Worm (Caenorhabditis elegans) whole organism, young adult: ENCODE results near the gene cnc-9.

ENCODE experiments used
- B0336.3 ChIP-seq: fragments of 200-800 bp; sonication (Bioruptor generic); IDR thresholded peaks from 2 replicates; pipeline ENCODE4 v1.3.6; 2022; ENCODE audit warnings: missing genetic modification characterization, missing compliant biosample characterization
- C17E4.6 ChIP-seq: fragments of 200-800 bp; sonication (Bioruptor generic); IDR thresholded peaks from 2 replicates; pipeline ENCODE4 v1.3.6; 2022; ENCODE audit warnings: missing genetic modification reagents, missing genetic modification characterization, missing compliant biosample characterization
- F33H1.4 ChIP-seq: fragments of 200-800 bp; sonication (Bioruptor generic); IDR thresholded peaks from 2 replicates; pipeline ENCODE4 v1.3.6; 2022; ENCODE audit warnings: missing genetic modification reagents, missing genetic modification characterization, missing compliant biosample characterization
- F39B2.1 ChIP-seq: fragments of 200-800 bp; sonication (Bioruptor generic); IDR thresholded peaks from 2 replicates; pipeline ENCODE4 v1.3.6; 2022; ENCODE audit warnings: missing genetic modification reagents, missing genetic modification characterization, missing compliant biosample characterization
- F49E8.2 ChIP-seq: sonication (generic microtip); optimal IDR thresholded peaks from 3 replicates; lab custom pipeline; 2017; ENCODE audit warnings: missing genetic modification characterization, mild to moderate bottlenecking, missing compliant biosample characterization, antibody characterized with exemption, moderate library complexity; ENCODE audit not compliant: insufficient read depth
- F52B5.7 ChIP-seq: sonication (generic microtip); optimal IDR thresholded peaks from 2 replicates; lab custom pipeline; 2016; ENCODE audit warnings: mild to moderate bottlenecking, missing genetic modification characterization, missing compliant biosample characterization
- F57A8.1 ChIP-seq: fragments of 200-800 bp; sonication (Bioruptor generic); optimal IDR thresholded peaks from 2 replicates; lab custom pipeline; 2018; ENCODE audit warnings: mild to moderate bottlenecking, missing genetic modification characterization, moderate library complexity, missing compliant biosample characterization
- K12H6.12 ChIP-seq: fragments of 200-800 bp; sonication (Bioruptor generic); optimal IDR thresholded peaks from 2 replicates; lab custom pipeline; 2018; ENCODE audit warnings: mild to moderate bottlenecking, missing genetic modification characterization, missing compliant biosample characterization
- T07F8.4 ChIP-seq: sonication (generic microtip); optimal IDR thresholded peaks from 2 replicates; lab custom pipeline; 2016; ENCODE audit warnings: mild to moderate bottlenecking, missing genetic modification characterization, moderate library complexity, missing compliant biosample characterization
- T26A5.8 ChIP-seq: sonication (generic microtip); optimal IDR thresholded peaks from 2 replicates; lab custom pipeline; 2016; ENCODE audit warnings: missing genetic modification characterization, missing compliant biosample characterization
- Y53G8AR.9 ChIP-seq: fragments of 200-800 bp; sonication (Bioruptor generic); conservative IDR thresholded peaks from 2 replicates; pipeline ENCODE4 v1.3.6; 2022; ENCODE audit warnings: missing genetic modification reagents, missing genetic modification characterization, missing compliant biosample characterization
- Y56A3A.18 ChIP-seq: fragments of 200-800 bp; sonication (Bioruptor generic); IDR thresholded peaks from 2 replicates; pipeline ENCODE4 v1.3.6; 2022; ENCODE audit warnings: missing genetic modification reagents, missing genetic modification characterization, missing compliant biosample characterization
- Y67H2A.10 ChIP-seq: fragments of 200-800 bp; sonication (Bioruptor generic); conservative IDR thresholded peaks from 2 replicates; pipeline ENCODE4 v1.3.6; 2022; ENCODE audit warnings: missing genetic modification reagents, missing genetic modification characterization, missing compliant biosample characterization
- Y79H2A.3 ChIP-seq: fragments of 200-800 bp; sonication (Bioruptor generic); conservative IDR thresholded peaks from 2 replicates; pipeline ENCODE4 v1.3.6; 2022; ENCODE audit warnings: missing genetic modification reagents, missing genetic modification characterization, missing compliant biosample characterization
- Y95B8A.8 ChIP-seq: fragments of 200-800 bp; sonication (Bioruptor generic); IDR thresholded peaks from 2 replicates; pipeline ENCODE4 v1.3.6; 2022; ENCODE audit warnings: missing genetic modification reagents, missing genetic modification characterization, missing compliant biosample characterization
- ZK185.1 ChIP-seq: sonication (generic microtip); optimal IDR thresholded peaks from 2 replicates; lab custom pipeline; 2016; ENCODE audit warnings: mild to moderate bottlenecking, missing genetic modification characterization, missing compliant biosample characterization; ENCODE audit not compliant: poor library complexity, severe bottlenecking
- attf-5 ChIP-seq: fragments of 200-800 bp; sonication (Bioruptor generic); optimal IDR thresholded peaks from 2 replicates; lab custom pipeline; 2018; ENCODE audit warnings: mild to moderate bottlenecking, missing genetic modification characterization, missing compliant biosample characterization
- attf-6 ChIP-seq: fragments of 200-800 bp; sonication (Bioruptor generic); IDR thresholded peaks from 2 replicates; pipeline ENCODE4 v1.3.6; 2022; ENCODE audit warnings: missing genetic modification reagents, missing genetic modification characterization, missing compliant biosample characterization
- cebp-2 ChIP-seq: fragments of 200-800 bp; sonication (Bioruptor generic); IDR thresholded peaks from 2 replicates; pipeline ENCODE4 v1.3.6; 2022; ENCODE audit warnings: missing genetic modification characterization, missing compliant biosample characterization
- ceh-100 ChIP-seq: fragments of 200-800 bp; sonication (Bioruptor generic); IDR thresholded peaks from 2 replicates; pipeline ENCODE4 v1.3.6; 2022; ENCODE audit warnings: missing genetic modification reagents, missing genetic modification characterization, missing compliant biosample characterization
- ceh-58 ChIP-seq: fragments of 200-800 bp; sonication (Bioruptor generic); IDR thresholded peaks from 2 replicates; pipeline ENCODE4 v1.3.6; 2022; ENCODE audit warnings: missing genetic modification characterization, missing compliant biosample characterization
- dpff-1 ChIP-seq: sonication (generic microtip); optimal IDR thresholded peaks from 2 replicates; lab custom pipeline; 2017; ENCODE audit warnings: mild to moderate bottlenecking, missing genetic modification characterization, missing compliant biosample characterization
- egl-18 ChIP-seq: fragments of 200-800 bp; sonication (Bioruptor generic); IDR thresholded peaks from 2 replicates; pipeline ENCODE4 v1.3.6; 2022; ENCODE audit warnings: missing genetic modification reagents, missing genetic modification characterization, missing compliant biosample characterization
- egl-44 ChIP-seq: fragments of 200-800 bp; sonication (Bioruptor generic); IDR thresholded peaks from 2 replicates; pipeline ENCODE4 v1.3.6; 2022; ENCODE audit warnings: missing genetic modification reagents, missing genetic modification characterization, missing compliant biosample characterization
- egrh-3 ChIP-seq: fragments of 200-800 bp; sonication (Bioruptor generic); IDR thresholded peaks from 2 replicates; pipeline ENCODE4 v1.3.6; 2022; ENCODE audit warnings: missing genetic modification reagents, missing genetic modification characterization, missing compliant biosample characterization
- ekl-4 ChIP-seq: fragments of 200-800 bp; sonication (Bioruptor generic); IDR thresholded peaks from 2 replicates; pipeline ENCODE4 v1.3.6; 2022; ENCODE audit warnings: missing genetic modification reagents, missing genetic modification characterization, missing compliant biosample characterization
- fkh-3 ChIP-seq: sonication (generic microtip); optimal IDR thresholded peaks from 2 replicates; lab custom pipeline; 2016; ENCODE audit warnings: mild to moderate bottlenecking, missing genetic modification characterization, missing compliant biosample characterization
- hmg-20 ChIP-seq: fragments of 200-800 bp; sonication (Bioruptor generic); IDR thresholded peaks from 2 replicates; pipeline ENCODE4 v1.3.6; 2022; ENCODE audit warnings: missing genetic modification reagents, missing genetic modification characterization, missing compliant biosample characterization
- hrde-1 ChIP-seq: sonication (generic microtip); optimal IDR thresholded peaks from 2 replicates; lab custom pipeline; 2016; ENCODE audit warnings: missing genetic modification characterization, mild to moderate bottlenecking, missing compliant biosample characterization, moderate library complexity, missing genotype, missing genetic modification reagents, borderline replicate concordance
- lin-40 ChIP-seq: sonication (generic microtip); optimal IDR thresholded peaks from 2 replicates; lab custom pipeline; 2016; ENCODE audit warnings: missing genetic modification characterization, mild to moderate bottlenecking, missing compliant biosample characterization, missing genotype, missing genetic modification reagents
- mcd-1 ChIP-seq: fragments of 200-800 bp; sonication (Bioruptor generic); IDR thresholded peaks from 2 replicates; pipeline ENCODE4 v1.3.6; 2022; ENCODE audit warnings: missing genetic modification reagents, missing genetic modification characterization, missing compliant biosample characterization
- mel-28 ChIP-seq: sonication (generic microtip); optimal IDR thresholded peaks from 2 replicates; lab custom pipeline; 2016; ENCODE audit warnings: borderline replicate concordance, mild to moderate bottlenecking, missing genetic modification characterization, missing compliant biosample characterization
- nfya-1 ChIP-seq: sonication (generic microtip); optimal IDR thresholded peaks from 2 replicates; lab custom pipeline; 2017; ENCODE audit warnings: antibody characterized with exemption, missing compliant biosample characterization, missing genetic modification characterization, borderline replicate concordance; ENCODE audit not compliant: insufficient read depth
- nhr-120 ChIP-seq: fragments of 200-800 bp; sonication (Bioruptor generic); IDR thresholded peaks from 2 replicates; pipeline ENCODE4 v1.3.6; 2022; ENCODE audit warnings: missing genetic modification characterization, missing compliant biosample characterization
- sea-2 ChIP-seq: fragments of 200-800 bp; sonication (Bioruptor generic); IDR thresholded peaks from 2 replicates; pipeline ENCODE4 v1.3.6; 2022; ENCODE audit warnings: missing genetic modification characterization, missing compliant biosample characterization
- snpc-3.4 ChIP-seq: sonication (generic microtip); optimal IDR thresholded peaks from 2 replicates; lab custom pipeline; 2017; ENCODE audit warnings: missing genetic modification characterization, mild to moderate bottlenecking, missing compliant biosample characterization, antibody characterized with exemption, moderate library complexity, missing genotype, missing genetic modification reagents
- sptf-2 ChIP-seq: fragments of 200-800 bp; sonication (Bioruptor generic); optimal IDR thresholded peaks from 2 replicates; lab custom pipeline; 2018; ENCODE audit warnings: mild to moderate bottlenecking, missing genetic modification characterization, missing compliant biosample characterization
- unc-130 ChIP-seq: sonication (generic microtip); optimal IDR thresholded peaks from 2 replicates; lab custom pipeline; 2016; ENCODE audit warnings: missing genetic modification reagents, missing genetic modification characterization, missing compliant biosample characterization
- xnd-1 ChIP-seq: sonication (generic microtip); optimal IDR thresholded peaks from 2 replicates; lab custom pipeline; 2016; ENCODE audit warnings: missing genotype, missing genetic modification reagents, missing genetic modification characterization, missing compliant biosample characterization
- zim-3 ChIP-seq: sonication (generic microtip); optimal IDR thresholded peaks from 2 replicates; lab custom pipeline; 2017; ENCODE audit warnings: mild to moderate bottlenecking, missing genetic modification characterization, moderate library complexity, missing compliant biosample characterization
- ztf-18 ChIP-seq: sonication (generic microtip); optimal IDR thresholded peaks from 2 replicates; lab custom pipeline; 2016; ENCODE audit warnings: missing genotype, mild to moderate bottlenecking, missing genetic modification characterization, missing compliant biosample characterization
- ztf-22 ChIP-seq: fragments of 200-800 bp; sonication (Bioruptor generic); optimal IDR thresholded peaks from 2 replicates; lab custom pipeline; 2018; ENCODE audit warnings: mild to moderate bottlenecking, missing genetic modification characterization, moderate library complexity, missing compliant biosample characterization

cnc-9 gene

DNA sequence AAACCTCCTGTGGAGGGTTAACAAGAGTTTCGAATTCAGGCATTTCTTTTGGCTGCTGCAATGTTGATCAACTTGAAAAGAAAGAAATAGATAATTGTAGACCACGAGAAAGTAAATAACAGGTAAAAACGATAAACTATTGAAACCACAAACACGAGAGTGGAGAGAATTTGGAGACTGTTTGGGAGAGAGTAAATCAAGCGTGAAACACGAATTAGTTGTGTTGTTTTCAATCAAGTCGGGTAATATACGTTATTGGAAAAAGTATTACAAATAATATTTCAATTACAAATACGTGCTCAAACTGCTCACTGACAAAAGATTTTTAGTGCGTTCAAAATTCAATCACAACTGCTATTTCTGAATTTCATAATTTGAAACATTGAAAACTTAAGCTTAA, 19.0 kb downstream of the cnc-9 start, which contains the start of gene C03G6.17:
C03G6.17 (minus strand) TSS at position 101 of the 400 bp plus-strand sequence.
- TF ChIP-seq Y79H2A.3 (GFP tag; lab: Robert Waterston, UW) (no peak), Y53G8AR.9 (GFP tag; lab: Robert Waterston, UW) (no peak), Y56A3A.18 (GFP tag; lab: Robert Waterston, UW) (no peak)

- TF ChIP-seq egrh-3 (GFP tag; lab: Robert Waterston, UW) (no peak), ekl-4 (GFP tag; lab: Robert Waterston, UW) (no peak)
These were observed 20.6 kb downstream of the cnc-9 start, which contains the start of gene srsx-24 for ce11 chrV:7379384-7379783. Gene srsx-24, minus strand, starts transcription at chrV:7379484.

DNA sequence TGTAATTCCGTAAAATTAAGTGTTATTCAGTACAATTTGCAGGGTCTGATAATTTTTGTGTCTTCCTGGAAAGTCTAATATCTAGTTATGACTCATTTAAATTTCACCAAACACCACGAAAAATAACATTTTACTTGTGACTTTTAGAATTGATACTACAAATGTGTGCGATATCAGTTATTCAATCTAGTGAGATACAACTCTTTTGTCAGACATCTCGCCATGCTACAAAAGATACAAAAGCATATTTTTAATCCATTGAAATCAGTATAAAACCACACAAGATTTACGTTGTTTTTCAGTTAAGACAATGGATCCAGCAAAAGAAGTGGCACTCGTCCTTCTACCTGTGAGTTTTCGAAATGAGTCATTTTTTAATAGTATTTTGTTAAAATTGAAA, 25.9 kb downstream of the cnc-9 start, which contains the start of gene srx-56:
srx-56 (plus strand) TSS at position 301 of the 400 bp plus-strand sequence.
- TF ChIP-seq lin-40: no peak
- TF ChIP-seq F49E8.2 (tag; lab: Kevin White, UChicago): no peak
- no peak for TF ChIP-seq xnd-1 (tag; lab: Kevin White, UChicago)
- no peak for TF ChIP-seq egl-44 (GFP tag; lab: Robert Waterston, UW)
- TF ChIP-seq nfya-1 (tag; lab: Kevin White, UChicago): no peak
- no peak for TF ChIP-seq T07F8.4 (tag; lab: Kevin White, UChicago)
- no peak for TF ChIP-seq attf-6
- no peak for TF ChIP-seq F39B2.1
- no peak for TF ChIP-seq Y67H2A.10 (GFP tag; lab: Robert Waterston, UW)
- TF ChIP-seq sea-2 (GFP tag; lab: Robert Waterston, UW): no peak
- no peak for TF ChIP-seq T26A5.8
- no peak for TF ChIP-seq K12H6.12 (tag; lab: Kevin White, UChicago)
- TF ChIP-seq zim-3 (tag; lab: Kevin White, UChicago): no peak
- no peak for TF ChIP-seq snpc-3.4
- no peak for TF ChIP-seq mel-28
- TF ChIP-seq nhr-120 (GFP tag; lab: Robert Waterston, UW): no peak
- TF ChIP-seq F57A8.1 (GFP tag; lab: Kevin White, UChicago): no peak
- TF ChIP-seq hmg-20 (GFP tag; lab: Robert Waterston, UW): no peak
- TF ChIP-seq F52B5.7: no peak
- TF ChIP-seq, all 124 proteins: peak for 0

DNA sequence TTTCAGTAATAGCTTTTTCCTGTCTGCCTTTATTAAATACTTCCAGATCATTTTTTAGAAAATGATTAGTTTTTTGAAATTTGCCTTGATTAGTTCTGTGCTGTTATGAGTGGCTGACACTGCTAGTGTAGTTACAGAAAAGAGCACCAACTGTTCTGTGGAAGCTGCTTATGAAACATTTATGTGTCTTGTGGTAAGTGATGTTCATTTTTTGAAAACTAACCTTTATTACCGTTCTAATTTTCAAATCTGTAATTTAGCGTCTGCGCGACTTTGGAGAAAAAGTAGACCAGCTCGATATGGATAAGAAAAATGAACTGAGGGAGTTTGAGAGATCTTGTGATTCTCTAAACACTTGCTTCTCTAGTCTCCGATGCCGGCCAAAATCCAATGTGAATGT, 30.4 kb downstream of the cnc-9 start, which contains the start of gene srj-14:
srj-14 (plus strand) TSS at position 131 of the 400 bp plus-strand sequence.
- TF ChIP-seq F33H1.4 (GFP tag; lab: Robert Waterston, UW): no peak
- TF ChIP-seq egl-18 (GFP tag; lab: Robert Waterston, UW): no peak

- TF ChIP-seq cebp-2 (GFP tag; lab: Robert Waterston, UW) (no peak), dpff-1 (tag; lab: Kevin White, UChicago) (no peak), ZK185.1 (no peak), unc-130 (GFP tag; lab: Kevin White, UChicago) (no peak), Y95B8A.8 (GFP tag; lab: Robert Waterston, UW) (no peak), fkh-3 (tag; lab: Kevin White, UChicago) (no peak), attf-5 (GFP tag; lab: Kevin White, UChicago) (no peak), ceh-58 (GFP tag; lab: Robert Waterston, UW) (no peak), sptf-2 (GFP tag; lab: Kevin White, UChicago) (no peak), Y79H2A.3 (GFP tag; lab: Robert Waterston, UW) (no peak), ceh-100 (GFP tag; lab: Robert Waterston, UW) (no peak), hrde-1 (tag; lab: Kevin White, UChicago) (no peak), C17E4.6 (GFP tag; lab: Robert Waterston, UW) (no peak), F57A8.1 (GFP tag; lab: Kevin White, UChicago) (no peak), mcd-1 (no peak), ztf-22 (GFP tag; lab: Kevin White, UChicago) (no peak), B0336.3 (GFP tag; lab: Robert Waterston, UW) (no peak), ztf-18 (no peak)
These were observed 35.0 kb downstream of the cnc-9 start, which contains the start of gene exc-13 for ce11 chrV:7364951-7365350. Gene exc-13, plus strand, starts transcription at chrV:7365251.
